Fruit fly (Drosophila melanogaster) whole organism, embryonic: ENCODE data around the gene sinu.

Experiments used
- Aef1 ChIP-seq: fragments of 200-800 bp; sonication (Bioruptor generic); IDR thresholded peaks from 3 replicates; pipeline ENCODE4 v1.3.6; 2022; ENCODE audit warnings: missing biosample characterization, missing genetic modification characterization
- Bdp1 ChIP-seq: fragments of 200-800 bp; sonication (Bioruptor generic); optimal IDR thresholded peaks from 3 replicates; lab custom pipeline; 2016; ENCODE audit warnings: missing biosample characterization, missing genetic modification characterization
- CG10462 ChIP-seq: fragments of 200-800 bp; sonication (Bioruptor generic); optimal IDR thresholded peaks from 2 replicates; lab custom pipeline; 2016; ENCODE audit warnings: missing biosample characterization, missing genetic modification characterization
- CG10959 ChIP-seq: fragments of 200-800 bp; sonication (Bioruptor generic); IDR thresholded peaks from 2 replicates; pipeline ENCODE4 v1.3.6; 2022; ENCODE audit warnings: missing biosample characterization, missing genetic modification characterization
- CG12744 ChIP-seq: fragments of 200-800 bp; sonication (Bioruptor generic); optimal IDR thresholded peaks from 2 replicates; lab custom pipeline; 2016; ENCODE audit warnings: missing biosample characterization, missing genetic modification characterization
- CG14667 ChIP-seq: fragments of 200-800 bp; sonication (Bioruptor generic); IDR thresholded peaks from 2 replicates; pipeline ENCODE4 v1.3.6; 2022; ENCODE audit warnings: missing biosample characterization, missing genetic modification characterization
- CG15269 ChIP-seq: fragments of 200-800 bp; sonication (Bioruptor generic); optimal IDR thresholded peaks from 2 replicates; lab custom pipeline; 2018; ENCODE audit warnings: missing biosample characterization, mild to moderate bottlenecking, missing genetic modification characterization, moderate library complexity
- CG16779 ChIP-seq: fragments of 200-800 bp; sonication (Bioruptor generic); IDR thresholded peaks from 2 replicates; pipeline ENCODE4 v1.3.6; 2022; ENCODE audit warnings: missing biosample characterization, missing genetic modification characterization
- CG16815 ChIP-seq: fragments of 200-800 bp; sonication (Bioruptor generic); optimal IDR thresholded peaks from 3 replicates; lab custom pipeline; 2017; ENCODE audit warnings: missing biosample characterization, mild to moderate bottlenecking, missing genetic modification characterization
- CG2889 ChIP-seq: fragments of 200-800 bp; sonication (Bioruptor generic); IDR thresholded peaks from 3 replicates; pipeline ENCODE4 v1.3.6; 2022; ENCODE audit warnings: missing biosample characterization, missing genetic modification characterization
- CG30020 ChIP-seq: fragments of 200-800 bp; optimal IDR thresholded peaks from 2 replicates; lab custom pipeline; 2019; ENCODE audit warnings: missing biosample characterization, mild to moderate bottlenecking, missing genetic modification characterization, moderate library complexity
- CG31224 ChIP-seq: fragments of 200-800 bp; sonication (Bioruptor generic); IDR thresholded peaks from 2 replicates; pipeline ENCODE4 v1.3.6; 2022; ENCODE audit warnings: missing biosample characterization, missing genetic modification characterization
- CG4328 ChIP-seq: fragments of 200-800 bp; sonication (Bioruptor generic); optimal IDR thresholded peaks from 3 replicates; lab custom pipeline; 2017; ENCODE audit warnings: missing biosample characterization, missing genetic modification reagents, missing genetic modification characterization
- CG43689 ChIP-seq: fragments of 200-800 bp; sonication (Bioruptor generic); IDR thresholded peaks from 2 replicates; pipeline ENCODE4 v1.3.6; 2022; ENCODE audit warnings: missing biosample characterization, missing genetic modification characterization
- CG4424 ChIP-seq: fragments of 200-800 bp; sonication (Bioruptor generic); optimal IDR thresholded peaks from 3 replicates; lab custom pipeline; 2016; ENCODE audit warnings: missing biosample characterization, missing genetic modification characterization
- CG5180 ChIP-seq: fragments of 200-800 bp; sonication (Bioruptor generic); optimal IDR thresholded peaks from 3 replicates; lab custom pipeline; 2017; ENCODE audit warnings: missing biosample characterization, missing genetic modification characterization, mild to moderate bottlenecking, moderate library complexity, missing genetic modification reagents
- CG7987 ChIP-seq: fragments of 200-800 bp; sonication (Bioruptor generic); optimal IDR thresholded peaks from 2 replicates; lab custom pipeline; 2018; ENCODE audit warnings: missing biosample characterization, mild to moderate bottlenecking, missing genetic modification characterization, moderate library complexity
- CG9817 ChIP-seq: fragments of 200-800 bp; sonication (Bioruptor generic); optimal IDR thresholded peaks from 2 replicates; lab custom pipeline; 2018; ENCODE audit warnings: missing biosample characterization, mild to moderate bottlenecking, missing genetic modification characterization, moderate library complexity
- Dad ChIP-seq: fragments of 200-800 bp; sonication (Bioruptor generic); optimal IDR thresholded peaks from 3 replicates; lab custom pipeline; 2016; ENCODE audit warnings: missing biosample characterization, missing genetic modification characterization
- Dip2 ChIP-seq: fragments of 200-800 bp; sonication (Bioruptor generic); IDR thresholded peaks from 2 replicates; pipeline ENCODE4 v1.3.6; 2022; ENCODE audit warnings: missing biosample characterization, missing genetic modification characterization
- Dll ChIP-seq: fragments of 200-800 bp; sonication (Bioruptor generic); IDR thresholded peaks from 4 replicates; pipeline ENCODE4 v1.3.6; 2022; ENCODE audit warnings: missing biosample characterization, missing genetic modification characterization; ENCODE audit not compliant: partially characterized antibody
- HLH3B ChIP-seq: fragments of 200-800 bp; sonication (Bioruptor generic); IDR thresholded peaks from 2 replicates; pipeline ENCODE4 v1.3.6; 2022; ENCODE audit warnings: missing biosample characterization, missing genetic modification characterization
- HLH54F ChIP-seq: fragments of 200-800 bp; sonication (Bioruptor generic); optimal IDR thresholded peaks from 3 replicates; lab custom pipeline; 2016; ENCODE audit warnings: missing biosample characterization, missing genetic modification characterization
- HmgD ChIP-seq: fragments of 200-800 bp; sonication (Bioruptor generic); optimal IDR thresholded peaks from 3 replicates; lab custom pipeline; 2016; ENCODE audit warnings: missing biosample characterization, missing genetic modification characterization
- HmgZ ChIP-seq: fragments of 200-800 bp; sonication (Bioruptor generic); optimal IDR thresholded peaks from 2 replicates; lab custom pipeline; 2018; ENCODE audit warnings: missing biosample characterization, mild to moderate bottlenecking, missing genetic modification characterization
- Kr ChIP-seq: fragments of 200-800 bp; sonication (Bioruptor generic); optimal IDR thresholded peaks from 2 replicates; lab custom pipeline; 2017; ENCODE audit warnings: missing biosample characterization, mild to moderate bottlenecking, missing genetic modification characterization
- Neu2 ChIP-seq: fragments of 200-800 bp; sonication (Bioruptor generic); optimal IDR thresholded peaks from 3 replicates; lab custom pipeline; 2016; ENCODE audit warnings: missing biosample characterization, missing genetic modification characterization, borderline replicate concordance
- Optix ChIP-seq: fragments of 200-800 bp; sonication (Bioruptor generic); IDR thresholded peaks from 3 replicates; pipeline ENCODE4 v1.3.6; 2022; ENCODE audit warnings: missing biosample characterization, missing genetic modification characterization
- PHDP ChIP-seq: fragments of 200-800 bp; sonication (Bioruptor generic); optimal IDR thresholded peaks from 3 replicates; lab custom pipeline; 2018; ENCODE audit warnings: missing biosample characterization, mild to moderate bottlenecking, missing genetic modification characterization, moderate library complexity
- Pdp1 ChIP-seq, 2 experiments: fragments of 200-800 bp; sonication (Bioruptor generic); optimal IDR thresholded peaks; 3 replicates each; lab custom pipeline; 2016; ENCODE audit warnings: missing biosample characterization in 2 of 2, missing genetic modification characterization in 2 of 2, mild to moderate bottlenecking in 1 of 2, moderate library complexity in 1 of 2
- ab ChIP-seq: fragments of 200-800 bp; sonication (Bioruptor generic); optimal IDR thresholded peaks from 2 replicates; lab custom pipeline; 2016; ENCODE audit warnings: missing biosample characterization, missing genetic modification characterization
- abd-A ChIP-seq: fragments of 200-800 bp; sonication (Bioruptor generic); optimal IDR thresholded peaks from 3 replicates; lab custom pipeline; 2019; ENCODE audit warnings: missing biosample characterization, mild to moderate bottlenecking, missing genetic modification characterization, moderate library complexity
- ap ChIP-seq: fragments of 200-800 bp; sonication (Bioruptor generic); IDR thresholded peaks from 2 replicates; pipeline ENCODE4 v1.3.6; 2022; ENCODE audit warnings: missing biosample characterization, missing genetic modification characterization
- bigmax ChIP-seq: fragments of 200-800 bp; sonication (Bioruptor generic); optimal IDR thresholded peaks from 2 replicates; lab custom pipeline; 2018; ENCODE audit warnings: missing biosample characterization, mild to moderate bottlenecking, missing genetic modification characterization
- cato ChIP-seq: fragments of 200-800 bp; sonication (Bioruptor generic); optimal IDR thresholded peaks from 2 replicates; lab custom pipeline; 2016; ENCODE audit warnings: missing biosample characterization, missing genetic modification characterization, borderline replicate concordance
- cg ChIP-seq: fragments of 200-800 bp; sonication (Bioruptor generic); optimal IDR thresholded peaks from 3 replicates; lab custom pipeline; 2019; ENCODE audit warnings: missing biosample characterization, mild to moderate bottlenecking, missing genetic modification characterization, moderate library complexity
- croc ChIP-seq: fragments of 200-800 bp; sonication (Bioruptor generic); conservative IDR thresholded peaks from 3 replicates; pipeline ENCODE4 v1.3.6; 2022; ENCODE audit warnings: missing biosample characterization, missing genetic modification characterization
- crp ChIP-seq, 2 experiments: fragments of 200-800 bp; sonication (Bioruptor generic); optimal IDR thresholded peaks; 2 replicates in 1 of 2; 3 replicates in 1 of 2; lab custom pipeline; 2017; ENCODE audit warnings: missing biosample characterization in 2 of 2, missing genetic modification characterization in 2 of 2, mild to moderate bottlenecking in 1 of 2, moderate library complexity in 1 of 2
- grau ChIP-seq: fragments of 200-800 bp; optimal IDR thresholded peaks from 3 replicates; lab custom pipeline; 2019; ENCODE audit warnings: missing biosample characterization, mild to moderate bottlenecking, missing genetic modification characterization, moderate library complexity
- gsb-n ChIP-seq: fragments of 200-800 bp; sonication (Bioruptor generic); optimal IDR thresholded peaks from 3 replicates; lab custom pipeline; 2018; ENCODE audit warnings: missing biosample characterization, mild to moderate bottlenecking, missing genetic modification characterization
- gt ChIP-seq: fragments of 200-800 bp; sonication (Bioruptor generic); IDR thresholded peaks from 2 replicates; pipeline ENCODE4 v1.3.6; 2022; ENCODE audit warnings: missing biosample characterization, missing genetic modification characterization
- h ChIP-seq: fragments of >200 bp; optimal IDR thresholded peaks from 2 replicates; lab custom pipeline; 2017
- kah ChIP-seq: fragments of 200-800 bp; sonication (Bioruptor generic); optimal IDR thresholded peaks from 2 replicates; lab custom pipeline; 2018; ENCODE audit warnings: missing biosample characterization, mild to moderate bottlenecking, missing genetic modification characterization
- maf-S ChIP-seq: fragments of 200-800 bp; sonication (Bioruptor generic); optimal IDR thresholded peaks from 2 replicates; lab custom pipeline; 2016; ENCODE audit warnings: missing biosample characterization, missing genetic modification characterization
- otp ChIP-seq: fragments of 200-800 bp; sonication (Bioruptor generic); IDR thresholded peaks from 3 replicates; pipeline ENCODE4, ENCODE4 v1.3.6; 2022; ENCODE audit warnings: missing biosample characterization, missing genetic modification characterization
- psq ChIP-seq: fragments of 200-800 bp; sonication (Bioruptor generic); optimal IDR thresholded peaks from 2 replicates; lab custom pipeline; 2017; ENCODE audit warnings: missing biosample characterization, missing genetic modification characterization
- slou ChIP-seq: fragments of 200-800 bp; sonication (Bioruptor generic); optimal IDR thresholded peaks from 3 replicates; lab custom pipeline; 2016; ENCODE audit warnings: missing biosample characterization, missing genetic modification characterization
- sob ChIP-seq: fragments of 200-800 bp; sonication (Bioruptor generic); IDR thresholded peaks from 2 replicates; pipeline ENCODE4 v1.3.6; 2022; ENCODE audit warnings: missing biosample characterization, missing genetic modification characterization
- stwl ChIP-seq: fragments of 200-800 bp; sonication (Bioruptor generic); optimal IDR thresholded peaks from 3 replicates; lab custom pipeline; 2018; ENCODE audit warnings: missing biosample characterization, mild to moderate bottlenecking, missing genetic modification characterization, moderate library complexity
- trh ChIP-seq: fragments of 200-800 bp; sonication (Bioruptor generic); optimal IDR thresholded peaks from 2 replicates; lab custom pipeline; 2016; ENCODE audit warnings: missing biosample characterization, missing genetic modification characterization
- z ChIP-seq: fragments of 200-800 bp; sonication (Bioruptor generic); IDR thresholded peaks from 3 replicates; pipeline ENCODE4 v1.3.6; 2022; ENCODE audit warnings: missing biosample characterization, missing genetic modification characterization
- zen ChIP-seq: fragments of 200-800 bp; sonication (Bioruptor generic); optimal IDR thresholded peaks from 3 replicates; lab custom pipeline; 2018; ENCODE audit warnings: missing biosample characterization, mild to moderate bottlenecking, missing genetic modification characterization, moderate library complexity

sinu gene

DNA sequence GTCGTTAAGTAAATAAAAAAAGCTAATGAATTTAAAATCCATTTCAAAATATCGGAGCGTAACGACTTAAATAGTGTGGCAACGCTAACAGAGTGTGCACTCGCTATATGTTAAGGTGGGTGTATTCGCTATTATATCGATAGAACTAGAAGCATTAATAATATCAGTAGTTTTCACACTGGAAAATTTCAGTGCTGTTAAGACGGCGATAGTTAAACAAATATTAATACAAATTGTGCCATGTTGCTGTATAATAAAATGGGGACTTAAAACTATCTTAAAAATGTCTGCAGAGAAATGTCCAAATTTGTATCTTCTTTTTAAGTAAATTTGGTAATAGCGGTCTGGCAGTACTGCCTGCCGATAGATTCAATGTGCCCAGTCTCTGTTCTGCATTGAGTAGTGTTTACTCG is 21.9 kb upstream of the sinu start (continued):
- TF ChIP-seq gt (GFP tag; lab: Robert Waterston, UW): peak; percentile 81
- TF ChIP-seq Kr (GFP tag; lab: Kevin White, UChicago): no peak
- TF ChIP-seq maf-S (GFP tag; lab: Kevin White, UChicago): peak; percentile 79
- TF ChIP-seq CG15269 (tag; lab: Kevin White, UChicago): no peak
- peak; percentile 84 for TF ChIP-seq otp (GFP tag; lab: Robert Waterston, UW)
- peak; percentile 81 for TF ChIP-seq Dad
- peak; percentile 67 for TF ChIP-seq CG4328 (GFP tag; lab: Kevin White, UChicago)
- TF ChIP-seq CG10462 (GFP tag; lab: Kevin White, UChicago): peak; percentile 62
- TF ChIP-seq CG43689 (GFP tag; lab: Robert Waterston, UW): peak; percentile 81
- TF ChIP-seq CG30020: no peak
- TF ChIP-seq Neu2 (GFP tag; lab: Kevin White, UChicago): no peak
- peak; percentile 65 for TF ChIP-seq CG7987
- peak; percentile 91 for TF ChIP-seq CG14667
- peak; percentile 81 for TF ChIP-seq grau
- TF ChIP-seq HmgD (GFP tag; lab: Kevin White, UChicago): peak; percentile 87
- TF ChIP-seq croc (GFP tag; lab: Robert Waterston, UW): peak; percentile 80
- TF ChIP-seq Dll (GFP tag; lab: Robert Waterston, UW): peak; percentile 93
- no peak for TF ChIP-seq PHDP (tag; lab: Kevin White, UChicago)
- TF ChIP-seq crp (GFP tag; optimal IDR thresholded peaks at IDR 0.05; lab: Kevin White, UChicago): peak in 1 of 2 experiments; percentile 34
- TF ChIP-seq bigmax: no peak
- peak; percentile 94 for TF ChIP-seq Aef1 (GFP tag; lab: Robert Waterston, UW)
- TF ChIP-seq CG4424 (GFP tag; lab: Kevin White, UChicago): peak; percentile 82
- peak; percentile 91 for TF ChIP-seq HLH54F (GFP tag; lab: Kevin White, UChicago)
- peak in 1 of 2 experiments; percentile 91 for TF ChIP-seq Pdp1 (GFP tag; optimal IDR thresholded peaks at IDR 0.05; lab: Kevin White, UChicago)
- TF ChIP-seq gsb-n (tag; lab: Kevin White, UChicago): no peak
- TF ChIP-seq cato (GFP tag; lab: Kevin White, UChicago): peak; percentile 72
- TF ChIP-seq CG31224 (GFP tag; lab: Robert Waterston, UW): peak; percentile 84
- peak; percentile 68; the same call in 1 of the 3 replicates for TF ChIP-seq Optix (GFP tag; lab: Robert Waterston, UW)
- no peak for TF ChIP-seq CG5180 (GFP tag; lab: Kevin White, UChicago)
- TF ChIP-seq psq (GFP tag; lab: Kevin White, UChicago): peak; percentile 52
- no peak for TF ChIP-seq h
- peak; percentile 88 for TF ChIP-seq HmgZ
- TF ChIP-seq cg: no peak
- peak; percentile 93 for TF ChIP-seq stwl
- TF ChIP-seq HLH3B: peak; percentile 90
- TF ChIP-seq ap (GFP tag; lab: Robert Waterston, UW): peak; percentile 84
- peak; percentile 59; the same call in 1 of the 2 replicates for TF ChIP-seq CG16779 (GFP tag; lab: Robert Waterston, UW)
- TF ChIP-seq z: no peak
- peak; percentile 86 for TF ChIP-seq zen (tag; lab: Kevin White, UChicago)
- TF ChIP-seq Dip2 (GFP tag; lab: Robert Waterston, UW): no peak
- peak; percentile 53 for TF ChIP-seq slou
- TF ChIP-seq CG12744 (GFP tag; lab: Kevin White, UChicago): peak; percentile 50
- TF ChIP-seq sob (GFP tag; lab: Robert Waterston, UW): peak; percentile 91
- peak; percentile 51 for TF ChIP-seq trh (GFP tag; lab: Kevin White, UChicago)
- TF ChIP-seq CG16815: peak; percentile 79
- peak; percentile 79 for TF ChIP-seq Bdp1 (GFP tag; lab: Kevin White, UChicago)
- peak; percentile 89 for TF ChIP-seq CG2889 (GFP tag; lab: Robert Waterston, UW)
- no peak for TF ChIP-seq abd-A (tag; lab: Kevin White, UChicago)
- peak; percentile 84 for TF ChIP-seq ab
- TF ChIP-seq CG10959: peak; percentile 73
- no peak for TF ChIP-seq kah (GFP tag; lab: Kevin White, UChicago)
- TF ChIP-seq CG9817 (tag; lab: Kevin White, UChicago): peak; percentile 94
